Fruit fly (Drosophila melanogaster) whole organism, pupa: ENCODE results near the gene CG12725.

Experiments
- CG10348 ChIP-seq: fragments of 200-800 bp; sonication (Bioruptor generic); IDR thresholded peaks from 2 replicates; pipeline ENCODE4 v1.3.6; 2022; ENCODE audit warnings: missing biosample characterization, missing genetic modification characterization
- CG12605 ChIP-seq: fragments of 200-800 bp; sonication (Bioruptor generic); IDR thresholded peaks from 2 replicates; pipeline ENCODE4 v1.3.6; 2022; ENCODE audit warnings: missing biosample characterization, missing genetic modification characterization
- CG13204 ChIP-seq: fragments of 200-800 bp; sonication (Bioruptor generic); optimal IDR thresholded peaks from 2 replicates; lab custom pipeline; 2018; ENCODE audit warnings: missing biosample characterization, mild to moderate bottlenecking, missing genetic modification characterization, moderate library complexity
- CG14655 ChIP-seq: fragments of 200-800 bp; sonication (Bioruptor generic); optimal IDR thresholded peaks from 3 replicates; lab custom pipeline; 2017; ENCODE audit warnings: mild to moderate bottlenecking, missing biosample characterization, missing genetic modification reagents, missing genetic modification characterization
- CG15710 ChIP-seq: fragments of 200-800 bp; sonication (Bioruptor generic); optimal IDR thresholded peaks from 2 replicates; lab custom pipeline; 2018; ENCODE audit warnings: missing biosample characterization, mild to moderate bottlenecking, missing genetic modification characterization, moderate library complexity
- CG17806 ChIP-seq: fragments of 200-800 bp; sonication (Bioruptor generic); optimal IDR thresholded peaks from 2 replicates; lab custom pipeline; 2018; ENCODE audit warnings: missing biosample characterization, mild to moderate bottlenecking, missing genetic modification characterization, moderate library complexity
- CG32121 ChIP-seq: fragments of 200-800 bp; sonication (Bioruptor generic); IDR thresholded peaks from 2 replicates; pipeline ENCODE4 v1.3.6; 2022; ENCODE audit warnings: missing biosample characterization, missing genetic modification characterization
- CG34367 ChIP-seq: fragments of 200-800 bp; sonication (Bioruptor generic); optimal IDR thresholded peaks from 2 replicates; lab custom pipeline; 2018; ENCODE audit warnings: missing biosample characterization, mild to moderate bottlenecking, missing genetic modification characterization
- CG4496 ChIP-seq: fragments of 200-800 bp; sonication (Bioruptor generic); IDR thresholded peaks from 3 replicates; pipeline ENCODE4 v1.3.6; 2022; ENCODE audit warnings: missing biosample characterization, missing genetic modification characterization
- CG8159 ChIP-seq: fragments of 200-800 bp; sonication (Bioruptor generic); optimal IDR thresholded peaks from 3 replicates; lab custom pipeline; 2018; ENCODE audit warnings: missing biosample characterization, mild to moderate bottlenecking, missing genetic modification characterization, moderate library complexity
- CG8301 ChIP-seq: fragments of 200-800 bp; sonication (Bioruptor generic); optimal IDR thresholded peaks from 2 replicates; lab custom pipeline; 2018; ENCODE audit warnings: missing biosample characterization, mild to moderate bottlenecking, missing genetic modification characterization
- CG9948 ChIP-seq: fragments of 200-800 bp; sonication (Bioruptor generic); optimal IDR thresholded peaks from 2 replicates; lab custom pipeline; 2018; ENCODE audit warnings: missing biosample characterization, mild to moderate bottlenecking, missing genetic modification characterization, moderate library complexity
- D1 ChIP-seq: fragments of 200-800 bp; sonication (Bioruptor generic); optimal IDR thresholded peaks from 2 replicates; lab custom pipeline; 2018; ENCODE audit warnings: missing biosample characterization, mild to moderate bottlenecking, missing genetic modification characterization, moderate library complexity
- EcR ChIP-seq: fragments of 200-800 bp; sonication (Bioruptor generic); optimal IDR thresholded peaks from 3 replicates; lab custom pipeline; 2019; ENCODE audit warnings: missing biosample characterization, missing genetic modification characterization, mild to moderate bottlenecking, moderate library complexity, missing genetic modification reagents
- Ets98B ChIP-seq: fragments of 200-800 bp; sonication (Bioruptor generic); IDR thresholded peaks from 2 replicates; pipeline ENCODE4 v1.3.6; 2022; ENCODE audit warnings: missing biosample characterization, missing genetic modification characterization
- Pif1A ChIP-seq: fragments of 200-800 bp; sonication (Bioruptor generic); optimal IDR thresholded peaks from 3 replicates; lab custom pipeline; 2016; ENCODE audit warnings: missing biosample characterization, missing genetic modification characterization
- Pif1B ChIP-seq: fragments of 200-800 bp; sonication (Bioruptor generic); optimal IDR thresholded peaks from 3 replicates; lab custom pipeline; 2016; ENCODE audit warnings: missing biosample characterization, missing genetic modification characterization
- Snoo ChIP-seq: fragments of 200-800 bp; sonication (Bioruptor generic); optimal IDR thresholded peaks from 3 replicates; lab custom pipeline; 2017; ENCODE audit warnings: missing biosample characterization, mild to moderate bottlenecking, missing genetic modification characterization, inconsistent platforms
- fd96Ca ChIP-seq: fragments of 200-800 bp; sonication (Bioruptor generic); IDR thresholded peaks from 3 replicates; pipeline ENCODE4 v1.3.6; 2022; ENCODE audit warnings: missing biosample characterization, missing genetic modification characterization
- gl ChIP-seq: fragments of 200-800 bp; sonication (Bioruptor generic); optimal IDR thresholded peaks from 2 replicates; lab custom pipeline; 2018; ENCODE audit warnings: missing biosample characterization, mild to moderate bottlenecking, missing genetic modification characterization
- rn ChIP-seq: fragments of 200-800 bp; sonication (Bioruptor generic); IDR thresholded peaks from 2 replicates; pipeline ENCODE4 v1.3.6; 2022; ENCODE audit warnings: missing biosample characterization, missing genetic modification characterization

CG12725 gene

DNA sequence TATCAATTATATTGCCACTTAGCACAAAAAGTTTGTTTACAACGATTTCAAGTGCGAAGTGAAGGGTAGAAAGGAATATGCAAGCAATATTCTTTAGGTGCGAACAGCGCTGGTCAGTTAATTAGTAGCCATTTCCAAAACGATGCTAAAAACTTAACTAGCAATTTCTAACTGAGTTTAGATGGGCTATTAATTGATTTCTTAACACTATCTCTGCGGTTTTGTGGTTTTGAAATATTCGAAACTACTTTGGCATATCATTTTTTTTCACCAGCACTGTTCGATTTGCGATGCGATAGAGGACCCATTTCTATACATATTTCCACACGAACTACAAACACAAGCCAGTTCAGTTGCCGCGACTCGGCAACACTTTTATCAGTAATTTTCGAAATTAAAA is 26.1 kb downstream of the CG12725 start:
- TF ChIP-seq Pif1B (GFP tag; lab: Kevin White, UChicago) = peak; percentile 33
- peak; percentile 42 for TF ChIP-seq CG34367 (tag; lab: Kevin White, UChicago)
- TF ChIP-seq CG9948 (tag; lab: Kevin White, UChicago) = peak; percentile 55
- peak; percentile 80 for TF ChIP-seq CG4496 (GFP tag; lab: Robert Waterston, UW)
- peak; percentile 48 for TF ChIP-seq Pif1A (GFP tag; lab: Kevin White, UChicago)
- no peak for TF ChIP-seq CG10348 (GFP tag; lab: Robert Waterston, UW)
- no peak for TF ChIP-seq EcR (GFP tag; lab: Kevin White, UChicago)
- TF ChIP-seq fd96Ca (GFP tag; lab: Robert Waterston, UW) = peak; percentile 75; the same call in 2 of the 3 replicates
- no peak for TF ChIP-seq CG13204
- TF ChIP-seq Snoo (tag; lab: Kevin White, UChicago) = peak; percentile 14
- TF ChIP-seq CG14655 (GFP tag; lab: Kevin White, UChicago) = peak; percentile 60
- peak; percentile 64 for TF ChIP-seq CG17806 (tag; lab: Kevin White, UChicago)
- peak; percentile 51; the same call in 1 of the 2 replicates for TF ChIP-seq CG12605
- peak; percentile 24 for TF ChIP-seq D1
- peak; percentile 65 for TF ChIP-seq Ets98B (GFP tag; lab: Robert Waterston, UW)
- no peak for TF ChIP-seq rn
- TF ChIP-seq CG8159 (tag; lab: Kevin White, UChicago) = peak; percentile 51
- peak; percentile 13 for TF ChIP-seq gl (tag; lab: Kevin White, UChicago)
- TF ChIP-seq CG32121 (GFP tag; lab: Robert Waterston, UW) = peak; percentile 47; the same call in 1 of the 2 replicates
- TF ChIP-seq CG8301 (tag; lab: Kevin White, UChicago) = peak; percentile 52
- peak; percentile 49 for TF ChIP-seq CG15710 (tag; lab: Kevin White, UChicago)

dm6 chrX:13375489-13375997 is 27.1 kb downstream of the CG12725 start:
- TF ChIP-seq EcR (GFP tag; lab: Kevin White, UChicago) = peak; percentile 85
- TF ChIP-seq Snoo (tag; lab: Kevin White, UChicago) = no peak
- TF ChIP-seq, all 21 proteins: peak for 1

- TF ChIP-seq CG14655 (GFP tag; lab: Kevin White, UChicago) (no peak), CG13204 (no peak), CG9948 (tag; lab: Kevin White, UChicago) (no peak), CG34367 (tag; lab: Kevin White, UChicago) (no peak), Ets98B (GFP tag; lab: Robert Waterston, UW) (no peak), CG8159 (tag; lab: Kevin White, UChicago) (no peak), EcR (GFP tag; lab: Kevin White, UChicago) (no peak), rn (no peak), Pif1B (GFP tag; lab: Kevin White, UChicago) (no peak), Pif1A (GFP tag; lab: Kevin White, UChicago) (no peak), CG12605 (no peak), Snoo (tag; lab: Kevin White, UChicago) (no peak), CG4496 (GFP tag; lab: Robert Waterston, UW) (no peak), CG8301 (tag; lab: Kevin White, UChicago) (no peak), CG15710 (tag; lab: Kevin White, UChicago) (no peak), fd96Ca (GFP tag; lab: Robert Waterston, UW) (no peak)
Measured at dm6 chrX:13374979-13375378, 27.7 kb downstream of the CG12725 start.

dm6 chrX:13374154-13374536 is 28.5 kb downstream of the CG12725 start:
- no peak for TF ChIP-seq Pif1B (GFP tag; lab: Kevin White, UChicago)
- no peak for TF ChIP-seq Ets98B (GFP tag; lab: Robert Waterston, UW)
- TF ChIP-seq D1 = no peak
- no peak for TF ChIP-seq CG17806 (tag; lab: Kevin White, UChicago)
- TF ChIP-seq CG12605 = no peak
- TF ChIP-seq EcR (GFP tag; lab: Kevin White, UChicago) = no peak
- TF ChIP-seq rn = no peak
- no peak for TF ChIP-seq CG8301 (tag; lab: Kevin White, UChicago)
- TF ChIP-seq CG32121 (GFP tag; lab: Robert Waterston, UW) = no peak
- TF ChIP-seq CG9948 (tag; lab: Kevin White, UChicago) = no peak
- no peak for TF ChIP-seq fd96Ca (GFP tag; lab: Robert Waterston, UW)
- no peak for TF ChIP-seq gl (tag; lab: Kevin White, UChicago)
- no peak for TF ChIP-seq CG8159 (tag; lab: Kevin White, UChicago)

DNA sequence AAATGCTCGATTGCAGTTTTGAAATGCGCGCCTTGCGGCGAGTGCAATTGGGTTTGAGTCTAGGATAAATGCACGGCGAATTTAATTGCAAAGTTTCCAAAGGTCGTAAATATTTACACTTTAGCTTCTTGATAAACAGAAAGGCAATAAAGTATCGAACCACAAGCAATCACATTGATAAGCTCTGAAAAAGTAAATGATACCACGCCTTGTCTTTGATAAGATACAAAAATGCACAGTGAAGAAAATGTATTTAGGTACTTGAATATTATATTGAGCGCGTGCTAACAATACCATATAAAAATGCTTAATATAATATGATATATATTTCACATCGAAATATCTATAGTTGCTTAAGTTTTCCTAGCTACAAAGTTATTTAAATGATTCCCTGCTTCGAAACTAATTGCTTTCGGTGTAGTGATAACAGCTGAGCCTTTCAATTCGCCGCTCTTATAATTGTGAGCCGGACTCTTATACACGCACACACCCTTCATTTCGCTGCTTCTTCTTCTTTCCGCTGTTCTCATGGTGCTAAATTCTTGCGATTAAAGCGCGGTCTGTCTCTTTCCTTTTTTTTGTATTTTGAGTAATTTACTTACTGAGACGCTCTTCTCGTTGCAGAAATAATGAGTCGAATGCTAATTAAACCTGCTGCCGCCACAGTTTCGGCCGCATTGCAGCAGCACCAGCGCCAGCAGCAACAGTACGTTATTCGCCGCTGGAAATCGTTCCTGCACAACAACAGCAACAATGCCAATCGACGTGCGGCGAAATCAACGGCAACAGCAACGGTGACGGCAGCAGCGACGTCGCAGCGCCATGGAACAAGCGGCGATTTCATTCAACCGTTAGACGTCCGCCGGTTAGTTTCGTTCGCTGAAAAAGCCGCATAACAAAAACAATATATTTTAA is 29.2 kb downstream of the CG12725 start:
- TF ChIP-seq CG15710 (tag; lab: Kevin White, UChicago) (peak; percentile 85), Ets98B (GFP tag; lab: Robert Waterston, UW) (peak; percentile 79), CG8301 (tag; lab: Kevin White, UChicago) (peak; percentile 84), CG9948 (tag; lab: Kevin White, UChicago) (peak; percentile 85), CG8159 (tag; lab: Kevin White, UChicago) (peak; percentile 89), D1 (peak; percentile 54), Pif1A (GFP tag; lab: Kevin White, UChicago) (peak; percentile 67), Pif1B (GFP tag; lab: Kevin White, UChicago) (peak; percentile 81), CG10348 (GFP tag; lab: Robert Waterston, UW) (no peak), CG13204 (peak; percentile 59), CG32121 (GFP tag; lab: Robert Waterston, UW) (peak; percentile 78), fd96Ca (GFP tag; lab: Robert Waterston, UW) (0 out of 3 replicates have a peak, but pooled peaks have one; percentile 53), gl (tag; lab: Kevin White, UChicago) (peak; percentile 54), Snoo (tag; lab: Kevin White, UChicago) (peak; percentile 83), rn (peak; percentile 47; the same call in 1 of the 2 replicates), CG12605 (peak; percentile 87), CG34367 (tag; lab: Kevin White, UChicago) (peak; percentile 79), CG17806 (tag; lab: Kevin White, UChicago) (peak; percentile 84), CG4496 (GFP tag; lab: Robert Waterston, UW) (peak; percentile 85), EcR (GFP tag; lab: Kevin White, UChicago) (peak; percentile 4), CG14655 (GFP tag; lab: Kevin White, UChicago) (peak; percentile 82)
